Worm (Caenorhabditis elegans) whole organism, midembryonic: ENCODE measurements around the gene dnj-26.

ENCODE experiments used
- T22C8.4 ChIP-seq: fragments of 200-800 bp; sonication (Bioruptor generic); IDR thresholded peaks from 2 replicates; pipeline ENCODE4 v1.3.6; 2022; ENCODE audit warnings: missing genetic modification characterization, missing compliant biosample characterization
- cog-1 ChIP-seq: sonication (generic microtip); optimal IDR thresholded peaks from 2 replicates; lab custom pipeline; 2016; ENCODE audit warnings: missing genetic modification characterization, missing compliant biosample characterization
- flt-1 ChIP-seq: fragments of 200-800 bp; sonication (Bioruptor generic); IDR thresholded peaks from 2 replicates; pipeline ENCODE4 v1.3.6; 2022; ENCODE audit warnings: missing genetic modification characterization, missing compliant biosample characterization
- klf-2 ChIP-seq: fragments of 200-800 bp; sonication (Bioruptor generic); conservative IDR thresholded peaks from 2 replicates; pipeline ENCODE4 v1.3.6; 2022; ENCODE audit warnings: missing genetic modification reagents, missing genetic modification characterization, missing compliant biosample characterization
- med-1 ChIP-seq: sonication (generic microtip); optimal IDR thresholded peaks from 2 replicates; lab custom pipeline; 2017; ENCODE audit warnings: missing genetic modification characterization, mild to moderate bottlenecking, missing compliant biosample characterization, antibody characterized with exemption, missing genetic modification reagents; ENCODE audit not compliant: insufficient read depth
- ref-1 ChIP-seq: fragments of 200-800 bp; sonication (Bioruptor generic); conservative IDR thresholded peaks from 2 replicates; pipeline ENCODE4 v1.3.6; 2022; ENCODE audit warnings: missing genetic modification reagents, missing genetic modification characterization, missing compliant biosample characterization
- tab-1 ChIP-seq: fragments of 200-800 bp; sonication (Bioruptor generic); IDR thresholded peaks from 2 replicates; pipeline ENCODE4 v1.3.6; 2022; ENCODE audit warnings: missing genetic modification characterization, missing compliant biosample characterization
- ztf-23 ChIP-seq: fragments of 200-800 bp; sonication (Bioruptor generic); IDR thresholded peaks from 2 replicates; pipeline ENCODE4 v1.3.6; 2022; ENCODE audit warnings: missing genetic modification reagents, missing genetic modification characterization, missing compliant biosample characterization
- ztf-29 ChIP-seq: fragments of 200-800 bp; sonication (Bioruptor generic); IDR thresholded peaks from 2 replicates; pipeline ENCODE4 v1.3.6; 2022; ENCODE audit warnings: missing genetic modification reagents, missing genetic modification characterization, missing compliant biosample characterization

The dnj-26 gene

DNA sequence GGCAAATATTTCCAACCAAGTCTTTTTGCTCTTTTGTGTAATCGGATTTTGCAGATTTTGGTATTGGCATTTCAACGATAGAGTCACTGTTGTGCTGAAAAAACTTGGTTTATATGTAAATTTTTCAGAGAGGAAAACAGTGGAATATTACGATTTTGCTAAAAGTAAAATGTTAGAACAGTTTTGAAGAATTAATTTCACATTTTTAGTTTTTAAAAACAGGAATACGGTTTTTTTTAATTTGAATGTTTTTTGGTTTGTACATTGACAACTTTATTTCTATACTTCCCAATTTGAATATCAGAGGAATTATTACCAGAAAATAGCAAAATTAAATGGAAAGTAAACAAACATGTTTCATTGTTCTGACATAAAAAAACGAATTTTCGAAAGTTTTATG is at the start of gene dnj-26:
Gene dnj-26 (minus strand): TSS at position 101 of the 400 bp plus-strand sequence.
- TF ChIP-seq klf-2 (GFP tag; lab: Robert Waterston, UW) (no peak), med-1 (no peak), cog-1 (no peak), flt-1 (GFP tag; lab: Robert Waterston, UW) (no peak), ref-1 (GFP tag; lab: Robert Waterston, UW) (no peak), tab-1 (GFP tag; lab: Robert Waterston, UW) (no peak), ztf-29 (no peak), ztf-23 (GFP tag; lab: Robert Waterston, UW) (no peak), T22C8.4 (GFP tag; lab: Robert Waterston, UW) (no peak)

DNA sequence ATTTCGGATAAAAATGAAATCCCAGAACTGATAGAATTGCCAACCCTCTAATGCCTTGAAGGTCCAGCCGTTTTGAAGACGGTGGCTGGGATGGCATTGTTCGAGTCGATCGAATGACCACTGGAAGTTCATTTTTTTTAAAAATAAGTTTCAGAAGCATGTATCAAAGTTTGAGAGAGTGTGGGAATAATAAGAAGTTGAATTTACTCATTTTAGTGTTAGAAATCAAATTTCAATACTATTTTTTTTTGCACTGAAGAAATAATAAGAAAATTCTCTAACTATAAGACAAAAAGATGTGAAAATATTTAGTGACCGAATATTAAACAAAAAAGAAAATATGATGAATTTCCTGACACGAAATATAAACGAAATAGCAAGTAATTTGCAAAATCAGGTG is 48.7 kb upstream of the dnj-26 start, which contains the start of gene oac-59:
Gene oac-59 (minus strand): TSS at position 101 of the 400 bp plus-strand sequence.
- TF ChIP-seq klf-2 (GFP tag; lab: Robert Waterston, UW) (no peak), ref-1 (GFP tag; lab: Robert Waterston, UW) (no peak), cog-1 (no peak)

DNA sequence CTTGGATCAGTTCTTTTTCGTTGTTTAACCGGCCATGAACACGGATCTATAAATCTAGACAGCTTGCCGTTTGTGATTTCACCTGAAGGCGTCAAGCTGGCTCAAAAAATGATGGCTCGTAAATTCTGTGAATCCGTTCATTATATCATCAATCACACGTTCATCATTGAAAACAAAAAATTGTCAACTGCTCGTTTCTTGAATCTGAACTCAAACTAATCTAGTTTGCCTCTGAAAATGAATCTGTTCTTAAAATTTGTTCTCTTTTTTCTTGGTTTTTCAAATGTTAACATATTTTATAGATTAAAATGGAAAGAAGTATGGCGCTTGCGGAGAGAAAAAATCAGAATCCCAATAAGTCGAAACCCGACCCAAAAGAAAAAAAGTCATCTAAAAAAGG is 38.3 kb upstream of the dnj-26 start, which contains the start of gene C42C1.8:
Gene C42C1.8 (plus strand): TSS at position 301 of the 400 bp plus-strand sequence.
- TF ChIP-seq ref-1 (GFP tag; lab: Robert Waterston, UW) (no peak), ztf-29 (no peak), cog-1 (no peak), tab-1 (GFP tag; lab: Robert Waterston, UW) (no peak), flt-1 (GFP tag; lab: Robert Waterston, UW) (no peak), T22C8.4 (GFP tag; lab: Robert Waterston, UW) (no peak), med-1 (no peak), klf-2 (GFP tag; lab: Robert Waterston, UW) (no peak), ztf-23 (GFP tag; lab: Robert Waterston, UW) (no peak)

DNA sequence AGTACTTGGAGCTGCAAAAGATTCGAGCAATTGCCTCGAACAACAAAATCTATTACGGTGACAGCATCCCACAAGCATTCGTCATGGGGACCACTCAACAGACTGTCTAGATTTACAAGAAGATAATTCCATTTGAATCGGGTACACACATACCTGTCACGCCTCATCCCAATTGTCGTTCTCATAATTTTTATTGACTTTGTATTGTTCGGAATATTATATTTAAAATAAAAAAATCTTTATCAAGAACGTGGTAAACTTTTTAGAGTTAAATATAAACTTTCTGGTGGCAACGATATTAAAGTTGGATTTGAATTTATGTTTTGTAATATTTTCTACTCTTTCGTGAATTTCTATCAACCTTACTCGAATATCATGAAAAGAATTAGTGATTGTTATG is 36.7 kb upstream of the dnj-26 start, which contains the start of gene C42C1.9:
Gene C42C1.9 (plus strand): TSS at position 301 of the 400 bp plus-strand sequence.
- no peak for TF ChIP-seq flt-1 (GFP tag; lab: Robert Waterston, UW)
- TF ChIP-seq ref-1 (GFP tag; lab: Robert Waterston, UW), result no peak
- TF ChIP-seq tab-1 (GFP tag; lab: Robert Waterston, UW), result no peak
- no peak for TF ChIP-seq T22C8.4 (GFP tag; lab: Robert Waterston, UW)
- TF ChIP-seq med-1, result no peak
- TF ChIP-seq klf-2 (GFP tag; lab: Robert Waterston, UW), result no peak
- no peak for TF ChIP-seq cog-1
- TF ChIP-seq ztf-29, result no peak
- TF ChIP-seq ztf-23 (GFP tag; lab: Robert Waterston, UW), result no peak

DNA sequence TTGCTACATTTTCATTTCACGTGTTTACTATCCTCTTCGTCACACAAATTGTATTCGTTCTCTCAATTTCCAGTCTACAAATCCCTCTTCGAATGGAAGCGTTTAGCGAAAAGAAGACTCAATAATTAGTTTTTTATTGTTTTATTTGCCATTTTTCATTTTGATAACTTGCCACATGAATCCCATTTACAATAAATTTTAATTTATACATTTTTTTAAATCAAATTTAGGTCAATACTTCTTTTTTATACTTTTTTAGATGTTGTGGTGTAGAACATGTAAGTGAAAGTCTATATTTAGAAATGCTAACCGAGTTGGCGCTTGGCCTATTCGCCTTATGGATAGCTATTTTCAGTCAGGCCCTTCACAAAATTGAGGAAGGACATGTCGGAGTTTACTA is 35.1 kb upstream of the dnj-26 start, which contains the start of gene erl-1:
Gene erl-1 (plus strand): TSS at position 301 of the 400 bp plus-strand sequence.
- TF ChIP-seq ztf-29, result no peak
- no peak for TF ChIP-seq cog-1
- TF ChIP-seq klf-2 (GFP tag; lab: Robert Waterston, UW), result no peak
- TF ChIP-seq ztf-23 (GFP tag; lab: Robert Waterston, UW), result no peak
- no peak for TF ChIP-seq T22C8.4 (GFP tag; lab: Robert Waterston, UW)
- no peak for TF ChIP-seq med-1
- TF ChIP-seq tab-1 (GFP tag; lab: Robert Waterston, UW), result no peak
- TF ChIP-seq ref-1 (GFP tag; lab: Robert Waterston, UW), result no peak
- no peak for TF ChIP-seq flt-1 (GFP tag; lab: Robert Waterston, UW)

DNA sequence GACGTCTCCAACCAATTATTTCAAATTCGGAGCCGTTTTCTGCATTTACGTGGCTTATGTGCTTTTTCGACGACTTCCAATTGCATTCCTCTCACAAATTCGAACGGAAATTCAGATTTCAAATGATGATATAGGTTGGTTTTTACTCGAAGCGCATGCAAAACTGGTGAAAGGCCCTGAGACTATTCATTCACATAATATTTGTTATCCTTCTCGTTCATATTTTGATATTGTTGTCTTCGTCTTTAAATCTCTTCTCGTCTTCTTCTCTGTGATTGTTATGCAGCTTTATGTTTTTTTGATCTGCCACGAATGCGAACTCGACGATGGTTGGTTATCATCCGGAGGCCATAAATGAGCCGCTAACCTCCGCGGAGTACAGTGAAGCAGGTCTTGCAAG is 30.4 kb upstream of the dnj-26 start, which contains the start of gene hpo-12:
Gene hpo-12 (plus strand): TSS at position 301 of the 400 bp plus-strand sequence.
- TF ChIP-seq ztf-29, result no peak
- no peak for TF ChIP-seq flt-1 (GFP tag; lab: Robert Waterston, UW)
- no peak for TF ChIP-seq ztf-23 (GFP tag; lab: Robert Waterston, UW)
- no peak for TF ChIP-seq ref-1 (GFP tag; lab: Robert Waterston, UW)
- TF ChIP-seq T22C8.4 (GFP tag; lab: Robert Waterston, UW), result no peak
- no peak for TF ChIP-seq med-1
- no peak for TF ChIP-seq klf-2 (GFP tag; lab: Robert Waterston, UW)
- TF ChIP-seq cog-1, result no peak
- TF ChIP-seq tab-1 (GFP tag; lab: Robert Waterston, UW), result no peak

DNA sequence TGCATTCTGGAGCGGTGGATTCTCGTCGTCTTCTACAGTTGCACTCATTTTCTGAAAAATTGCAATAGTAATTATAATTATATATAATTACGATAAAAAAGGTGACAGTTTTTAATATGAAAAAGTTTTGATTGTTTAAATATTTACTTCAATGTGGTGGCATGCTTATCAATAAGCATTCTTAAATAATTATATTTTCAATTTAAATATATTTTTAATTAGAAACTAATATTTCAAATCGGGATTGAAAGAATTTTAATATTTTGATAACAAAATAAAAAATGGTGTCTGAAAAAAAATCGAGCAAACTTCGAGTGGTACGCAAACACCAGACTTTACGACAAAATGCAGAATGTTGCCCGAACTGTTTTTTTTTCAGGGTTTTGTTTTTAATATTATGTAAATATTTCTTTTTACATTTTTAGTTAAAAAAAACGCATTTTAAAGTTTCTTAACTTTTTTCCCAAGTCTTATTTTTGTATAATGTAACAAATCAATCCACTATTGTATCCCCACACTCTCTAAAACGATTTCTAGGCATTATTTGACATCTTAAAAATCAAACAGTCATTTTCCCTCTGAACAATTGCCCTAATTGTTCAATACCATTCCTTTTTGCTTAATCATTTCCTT is 29.8 kb upstream of the dnj-26 start, which contains the start of the genes C42C1.12 and C42C1.19:
Gene C42C1.12 (minus strand): TSS at position 51 of the 633 bp plus-strand sequence.
Gene C42C1.19 (plus strand): TSS at position 583 of the 633 bp plus-strand sequence.
- TF ChIP-seq cog-1 (no peak), med-1 (no peak), klf-2 (GFP tag; lab: Robert Waterston, UW) (no peak), ztf-29 (no peak), tab-1 (GFP tag; lab: Robert Waterston, UW) (no peak), T22C8.4 (GFP tag; lab: Robert Waterston, UW) (no peak), ref-1 (GFP tag; lab: Robert Waterston, UW) (no peak), flt-1 (GFP tag; lab: Robert Waterston, UW) (no peak), ztf-23 (GFP tag; lab: Robert Waterston, UW) (no peak)

DNA sequence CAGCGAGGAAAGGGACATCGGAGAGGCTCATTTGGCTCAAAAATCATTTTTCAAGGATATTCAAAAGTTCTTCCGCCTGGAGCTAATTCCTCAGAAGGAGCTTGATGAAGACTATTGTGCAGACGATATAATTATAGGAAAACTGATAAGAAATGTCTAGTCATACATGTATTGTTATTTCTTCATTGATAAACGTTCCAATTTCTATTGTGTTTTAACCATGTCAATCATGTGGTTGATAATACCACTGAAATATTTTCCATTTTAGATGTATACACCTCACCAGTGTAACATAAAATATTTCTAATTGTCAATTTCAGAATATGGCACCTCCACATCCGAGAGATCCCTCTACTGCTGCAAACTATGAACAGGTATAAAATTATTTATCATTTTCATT is 26.9 kb upstream of the dnj-26 start, which contains the start of gene ltah-1.1:
Gene ltah-1.1 (plus strand): TSS at position 283 of the 400 bp plus-strand sequence.
- TF ChIP-seq ref-1 (GFP tag; lab: Robert Waterston, UW), result no peak
- no peak for TF ChIP-seq flt-1 (GFP tag; lab: Robert Waterston, UW)
- no peak for TF ChIP-seq klf-2 (GFP tag; lab: Robert Waterston, UW)
- TF ChIP-seq tab-1 (GFP tag; lab: Robert Waterston, UW), result no peak
- no peak for TF ChIP-seq T22C8.4 (GFP tag; lab: Robert Waterston, UW)
- no peak for TF ChIP-seq med-1
- no peak for TF ChIP-seq ztf-29
- no peak for TF ChIP-seq ztf-23 (GFP tag; lab: Robert Waterston, UW)
- no peak for TF ChIP-seq cog-1

DNA sequence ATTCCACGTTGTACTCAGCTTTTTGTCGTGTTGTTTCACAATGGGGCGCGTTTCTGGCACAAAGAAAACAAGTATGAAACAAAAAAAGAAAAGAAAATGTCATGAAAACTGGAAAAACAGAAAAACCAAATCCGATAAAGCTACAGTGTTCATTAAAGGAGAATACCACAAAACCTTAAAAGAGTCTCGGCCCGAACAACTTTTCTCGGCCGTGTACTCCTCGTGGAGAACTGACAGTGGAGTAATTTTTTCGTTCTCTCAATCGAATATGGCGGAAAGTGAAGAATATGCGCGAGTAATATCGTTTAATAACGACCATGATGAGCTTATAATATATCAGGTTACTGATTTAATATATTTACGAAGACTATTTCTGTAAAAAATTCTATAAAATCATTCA is 26.0 kb upstream of the dnj-26 start, which contains the start of the genes tag-335 and vkmt-1:
Gene tag-335 (minus strand): TSS at position 88 of the 400 bp plus-strand sequence.
Gene vkmt-1 (plus strand): TSS at position 219 of the 400 bp plus-strand sequence.
- TF ChIP-seq med-1 (no peak), cog-1 (no peak), flt-1 (GFP tag; lab: Robert Waterston, UW) (no peak), tab-1 (GFP tag; lab: Robert Waterston, UW) (no peak), klf-2 (GFP tag; lab: Robert Waterston, UW) (no peak), T22C8.4 (GFP tag; lab: Robert Waterston, UW) (no peak), ztf-23 (GFP tag; lab: Robert Waterston, UW) (no peak), ref-1 (GFP tag; lab: Robert Waterston, UW) (no peak), ztf-29 (no peak)
